Worm (Caenorhabditis elegans) whole organism, late embryonic: Measurements from ENCODE around the gene egl-5.

Experiments
- C08G9.2 ChIP-seq: sonication (generic microtip); optimal IDR thresholded peaks from 2 replicates; lab custom pipeline; 2016; ENCODE audit warnings: mild to moderate bottlenecking, missing genetic modification characterization, moderate library complexity, missing compliant biosample characterization
- C38D4.7 ChIP-seq: fragments of 200-800 bp; sonication (Bioruptor generic); optimal IDR thresholded peaks from 2 replicates; lab custom pipeline; 2018; ENCODE audit warnings: mild to moderate bottlenecking, missing genetic modification characterization, moderate library complexity, missing compliant biosample characterization
- K09A11.1 ChIP-seq: sonication (generic microtip); optimal IDR thresholded peaks from 2 replicates; lab custom pipeline; 2017; ENCODE audit warnings: antibody characterized with exemption, mild to moderate bottlenecking, missing genetic modification characterization, missing compliant biosample characterization; ENCODE audit not compliant: insufficient read depth
- T23F11.4 ChIP-seq: fragments of 200-800 bp; sonication (Bioruptor generic); optimal IDR thresholded peaks from 2 replicates; lab custom pipeline; 2018; ENCODE audit warnings: mild to moderate bottlenecking, missing genetic modification characterization, missing compliant biosample characterization
- ama-1 ChIP-seq: fragments of 150-350 bp; optimal IDR thresholded peaks from 2 replicates; lab custom pipeline; 2014
- ceh-14 ChIP-seq: sonication (generic microtip); optimal IDR thresholded peaks from 2 replicates; lab custom pipeline; 2016; ENCODE audit warnings: missing genotype, missing genetic modification characterization, missing compliant biosample characterization
- ceh-18 ChIP-seq: sonication (generic microtip); optimal IDR thresholded peaks from 2 replicates; lab custom pipeline; 2016; ENCODE audit warnings: missing genetic modification characterization, missing compliant biosample characterization
- ceh-19 ChIP-seq: fragments of 200-800 bp; sonication (Bioruptor generic); optimal IDR thresholded peaks from 2 replicates; lab custom pipeline; 2018; ENCODE audit warnings: mild to moderate bottlenecking, missing genetic modification characterization, missing compliant biosample characterization
- ceh-2 ChIP-seq: sonication (generic microtip); optimal IDR thresholded peaks from 2 replicates; lab custom pipeline; 2016; ENCODE audit warnings: missing genotype, missing genetic modification characterization, missing compliant biosample characterization
- ceh-22 ChIP-seq: sonication (generic microtip); optimal IDR thresholded peaks from 2 replicates; lab custom pipeline; 2017; ENCODE audit warnings: missing biosample characterization, missing genetic modification characterization
- ceh-24 ChIP-seq: sonication (generic microtip); optimal IDR thresholded peaks from 2 replicates; lab custom pipeline; 2016; ENCODE audit warnings: mild to moderate bottlenecking, missing genetic modification characterization, missing compliant biosample characterization
- ceh-45 ChIP-seq: fragments of 200-800 bp; sonication (Bioruptor generic); IDR thresholded peaks from 2 replicates; pipeline ENCODE4 v1.3.6; 2022; ENCODE audit warnings: missing genetic modification reagents, missing genetic modification characterization, missing compliant biosample characterization
- ceh-48 ChIP-seq: sonication (generic microtip); optimal IDR thresholded peaks from 2 replicates; lab custom pipeline; 2016; ENCODE audit warnings: missing genetic modification characterization, inconsistent platforms, missing compliant biosample characterization
- ceh-9 ChIP-seq: sonication (generic microtip); optimal IDR thresholded peaks from 2 replicates; lab custom pipeline; 2016; ENCODE audit warnings: mild to moderate bottlenecking, missing genetic modification characterization, inconsistent platforms, missing compliant biosample characterization
- che-1 ChIP-seq: sonication (generic microtip); optimal IDR thresholded peaks from 2 replicates; lab custom pipeline; 2016; ENCODE audit warnings: mild to moderate bottlenecking, missing genetic modification characterization, missing compliant biosample characterization
- dmd-4 ChIP-seq: sonication (generic microtip); optimal IDR thresholded peaks from 2 replicates; lab custom pipeline; 2016; ENCODE audit warnings: borderline replicate concordance, missing genetic modification characterization, missing compliant biosample characterization
- dve-1 ChIP-seq: sonication (generic microtip); optimal IDR thresholded peaks from 2 replicates; lab custom pipeline; 2017; ENCODE audit warnings: antibody characterized with exemption, mild to moderate bottlenecking, missing genetic modification characterization, missing compliant biosample characterization
- elt-2 ChIP-seq: sonication (generic microtip); optimal IDR thresholded peaks from 2 replicates; lab custom pipeline; 2016; ENCODE audit warnings: missing genetic modification reagents, missing genetic modification characterization, missing compliant biosample characterization
- elt-4 ChIP-seq: sonication (generic microtip); optimal IDR thresholded peaks from 2 replicates; lab custom pipeline; 2016; ENCODE audit warnings: missing genetic modification characterization, missing compliant biosample characterization
- ets-4 ChIP-seq: sonication (generic microtip); optimal IDR thresholded peaks from 2 replicates; lab custom pipeline; 2016; ENCODE audit warnings: missing genetic modification characterization, missing compliant biosample characterization
- fax-1 ChIP-seq: sonication (generic microtip); optimal IDR thresholded peaks from 2 replicates; lab custom pipeline; 2016; ENCODE audit warnings: missing genotype, missing genetic modification characterization, missing compliant biosample characterization
- fkh-10 ChIP-seq: fragments of 150-350 bp; optimal IDR thresholded peaks from 2 replicates; lab custom pipeline; 2014; ENCODE audit warnings: missing biosample characterization, missing genetic modification reagents, missing genetic modification characterization
- fkh-6 ChIP-seq: sonication (generic microtip); optimal IDR thresholded peaks from 2 replicates; lab custom pipeline; 2016; ENCODE audit warnings: missing genetic modification characterization, missing compliant biosample characterization
- hlh-15 ChIP-seq: sonication (generic microtip); optimal IDR thresholded peaks from 2 replicates; lab custom pipeline; 2016; ENCODE audit warnings: missing genetic modification characterization, missing compliant biosample characterization
- hlh-30 ChIP-seq: sonication (generic microtip); optimal IDR thresholded peaks from 2 replicates; lab custom pipeline; 2017; ENCODE audit warnings: antibody characterized with exemption, missing genetic modification characterization, missing compliant biosample characterization; ENCODE audit not compliant: insufficient read depth
- hlh-6 ChIP-seq: sonication (generic microtip); optimal IDR thresholded peaks from 2 replicates; lab custom pipeline; 2016; ENCODE audit warnings: missing genotype, missing genetic modification characterization, missing compliant biosample characterization
- hlh-8 ChIP-seq: sonication (generic microtip); optimal IDR thresholded peaks from 2 replicates; lab custom pipeline; 2016; ENCODE audit warnings: missing genotype, missing genetic modification characterization, missing compliant biosample characterization
- lim-6 ChIP-seq: sonication (generic microtip); optimal IDR thresholded peaks from 2 replicates; lab custom pipeline; 2016; ENCODE audit warnings: missing genetic modification characterization, missing compliant biosample characterization
- lin-11 ChIP-seq: fragments of 200-800 bp; sonication (Bioruptor generic); optimal IDR thresholded peaks from 2 replicates; lab custom pipeline; 2018; ENCODE audit warnings: mild to moderate bottlenecking, missing genetic modification characterization, missing compliant biosample characterization
- nfya-1 ChIP-seq: sonication (generic microtip); optimal IDR thresholded peaks from 2 replicates; lab custom pipeline; 2017; ENCODE audit warnings: missing genetic modification characterization, mild to moderate bottlenecking, missing compliant biosample characterization, antibody characterized with exemption, moderate library complexity
- nhr-11 ChIP-seq: fragments of 150-350 bp; optimal IDR thresholded peaks from 2 replicates; lab custom pipeline; 2014; ENCODE audit warnings: missing biosample characterization, missing genetic modification characterization
- nhr-232 ChIP-seq: sonication (generic microtip); optimal IDR thresholded peaks from 2 replicates; lab custom pipeline; 2016; ENCODE audit warnings: missing genetic modification characterization, missing compliant biosample characterization
- odd-2 ChIP-seq: sonication (generic microtip); optimal IDR thresholded peaks from 2 replicates; lab custom pipeline; 2017; ENCODE audit warnings: antibody characterized with exemption, mild to moderate bottlenecking, missing genetic modification characterization, missing compliant biosample characterization
- pag-3 ChIP-seq: sonication (generic microtip); optimal IDR thresholded peaks from 2 replicates; lab custom pipeline; 2016; ENCODE audit warnings: missing compliant biosample characterization, missing genetic modification characterization, borderline replicate concordance
- pha-2 ChIP-seq: sonication (generic microtip); optimal IDR thresholded peaks from 2 replicates; lab custom pipeline; 2017; ENCODE audit warnings: mild to moderate bottlenecking, missing genetic modification characterization, missing compliant biosample characterization
- pqm-1 ChIP-seq: sonication (generic microtip); optimal IDR thresholded peaks from 2 replicates; lab custom pipeline; 2016; ENCODE audit warnings: missing genetic modification characterization, missing compliant biosample characterization
- pros-1 ChIP-seq: fragments of 150-350 bp; optimal IDR thresholded peaks from 2 replicates; lab custom pipeline; 2014; ENCODE audit warnings: missing biosample characterization, missing genetic modification reagents, missing genetic modification characterization
- ref-2 ChIP-seq: sonication (generic microtip); optimal IDR thresholded peaks from 2 replicates; lab custom pipeline; 2016; ENCODE audit warnings: missing genetic modification characterization, missing compliant biosample characterization
- rnt-1 ChIP-seq: sonication (generic microtip); optimal IDR thresholded peaks from 2 replicates; lab custom pipeline; 2016; ENCODE audit warnings: missing genetic modification characterization, missing compliant biosample characterization
- sox-2 ChIP-seq: fragments of 200-800 bp; sonication (Bioruptor generic); IDR thresholded peaks from 2 replicates; pipeline ENCODE4 v1.3.6; 2022; ENCODE audit warnings: missing genetic modification reagents, missing genetic modification characterization, missing compliant biosample characterization
- syd-9 ChIP-seq: sonication (generic microtip); optimal IDR thresholded peaks from 2 replicates; lab custom pipeline; 2016; ENCODE audit warnings: mild to moderate bottlenecking, missing genetic modification characterization, moderate library complexity, missing compliant biosample characterization
- tbx-2 ChIP-seq: sonication (generic microtip); optimal IDR thresholded peaks from 2 replicates; lab custom pipeline; 2016; ENCODE audit warnings: missing genetic modification characterization, missing compliant biosample characterization
- ttx-3 ChIP-seq: sonication (generic microtip); optimal IDR thresholded peaks from 2 replicates; lab custom pipeline; 2016; ENCODE audit warnings: missing genetic modification reagents, missing genetic modification characterization, missing compliant biosample characterization
- unc-42 ChIP-seq: sonication (generic microtip); optimal IDR thresholded peaks from 2 replicates; lab custom pipeline; 2016; ENCODE audit warnings: missing genotype, missing genetic modification characterization, missing compliant biosample characterization
- unc-55 ChIP-seq: sonication (generic microtip); optimal IDR thresholded peaks from 2 replicates; lab custom pipeline; 2017; ENCODE audit warnings: missing biosample characterization, missing genetic modification reagents, missing genetic modification characterization
- unc-86 ChIP-seq: sonication (generic microtip); optimal IDR thresholded peaks from 2 replicates; lab custom pipeline; 2016; ENCODE audit warnings: missing genetic modification characterization, missing compliant biosample characterization
- zip-5 ChIP-seq: sonication (generic microtip); optimal IDR thresholded peaks from 2 replicates; lab custom pipeline; 2016; ENCODE audit warnings: missing genetic modification characterization, missing compliant biosample characterization
- ztf-16 ChIP-seq: sonication (generic microtip); optimal IDR thresholded peaks from 2 replicates; lab custom pipeline; 2017; ENCODE audit warnings: missing genetic modification characterization, missing compliant biosample characterization

Gene egl-5

ce11 chrIII:7843536-7843935 is 29.4 kb downstream of the egl-5 start, which contains the start of gene ZK652.8:
ZK652.8 (minus strand) TSS chrIII:7843636.
- TF ChIP-seq elt-4 (no peak), pha-2 (tag; lab: Kevin White, UChicago) (no peak), ztf-16 (tag; lab: Kevin White, UChicago) (no peak)

- peak; percentile 27 for TF ChIP-seq unc-42 (tag; lab: Kevin White, UChicago)
- no peak for TF ChIP-seq fax-1
- peak; percentile 6 for TF ChIP-seq nfya-1 (tag; lab: Kevin White, UChicago)
These were observed 34.0 kb downstream of the egl-5 start for ce11 chrIII:7848173-7848572.

DNA sequence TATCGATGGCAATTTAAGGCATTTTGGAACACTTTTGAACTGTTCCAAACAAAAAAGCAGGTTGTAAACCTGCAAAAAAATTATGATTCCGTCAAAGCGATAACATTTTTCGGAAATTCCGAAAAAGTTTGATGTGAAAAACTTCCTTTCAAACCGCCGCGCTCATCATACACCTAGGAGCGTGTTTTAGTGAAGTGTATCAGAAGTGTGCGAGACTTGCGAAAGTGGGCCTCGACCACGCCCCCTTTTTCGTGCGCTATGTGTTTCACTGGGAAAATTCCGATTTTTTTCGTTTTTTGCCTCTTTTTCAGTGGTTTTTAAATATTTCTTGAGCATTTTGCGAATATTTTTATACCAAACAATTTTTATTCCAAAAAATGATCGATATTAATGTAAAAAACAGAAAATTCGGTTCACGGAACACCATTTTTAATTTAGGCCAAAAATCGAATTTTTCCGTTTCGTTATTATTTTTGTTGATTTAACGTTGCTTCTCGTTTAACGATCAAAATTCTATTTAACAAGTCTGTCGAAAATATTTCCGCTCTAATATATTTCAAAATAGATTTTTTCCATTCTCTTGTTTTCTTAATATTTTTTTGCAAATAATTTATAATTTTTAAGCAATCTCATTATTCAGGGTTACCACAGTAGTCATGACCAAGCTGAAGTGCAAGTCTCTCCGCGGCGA is 40.5 kb downstream of the egl-5 start, which contains the start of gene rpl-35:
rpl-35 (plus strand) TSS at position 641 of the 691 bp plus-strand sequence.
- TF ChIP-seq fkh-6 (tag; lab: Kevin White, UChicago) (no peak), ama-1 (lab: Kevin White, UChicago) (no peak), unc-55 (GFP tag; lab: Kevin White, UChicago) (peak; percentile 83), ztf-16 (tag; lab: Kevin White, UChicago) (peak; percentile 93), nhr-11 (tag; lab: Kevin White, UChicago) (peak; percentile 86), ttx-3 (peak; percentile 79), dmd-4 (peak; percentile 68), ceh-24 (tag; lab: Kevin White, UChicago) (peak; percentile 70), zip-5 (tag; lab: Kevin White, UChicago) (peak; percentile 49), C08G9.2 (tag; lab: Kevin White, UChicago) (peak; percentile 86), ceh-19 (GFP tag; lab: Kevin White, UChicago) (peak; percentile 79), hlh-30 (tag; lab: Kevin White, UChicago) (peak; percentile 88), C38D4.7 (GFP tag; lab: Kevin White, UChicago) (peak; percentile 38), fkh-10 (GFP tag; lab: Kevin White, UChicago) (no peak), rnt-1 (peak; percentile 99), sox-2 (GFP tag; lab: Robert Waterston, UW) (peak; percentile 84), pros-1 (tag; lab: Kevin White, UChicago) (peak; percentile 91), T23F11.4 (peak; percentile 82), che-1 (tag; lab: Kevin White, UChicago) (peak; percentile 62), hlh-8 (tag; lab: Kevin White, UChicago) (peak; percentile 87), ceh-2 (tag; lab: Kevin White, UChicago) (peak; percentile 81), ceh-45 (GFP tag; lab: Robert Waterston, UW) (peak; percentile 83), unc-86 (tag; lab: Kevin White, UChicago) (peak; percentile 98), nhr-232 (tag; lab: Kevin White, UChicago) (no peak), dve-1 (peak; percentile 97), ref-2 (peak; percentile 99), pqm-1 (tag; lab: Kevin White, UChicago) (peak; percentile 89), elt-2 (tag; lab: Kevin White, UChicago) (peak; percentile 96), ets-4 (tag; lab: Kevin White, UChicago) (peak; percentile 84), tbx-2 (peak; percentile 98), odd-2 (tag; lab: Kevin White, UChicago) (no peak), ceh-14 (tag; lab: Kevin White, UChicago) (peak; percentile 97), ceh-22 (tag; lab: Kevin White, UChicago) (peak; percentile 84), hlh-6 (tag; lab: Kevin White, UChicago) (no peak), hlh-15 (tag; lab: Kevin White, UChicago) (peak; percentile 30), ceh-9 (tag; lab: Kevin White, UChicago) (no peak), ceh-18 (tag; lab: Kevin White, UChicago) (peak; percentile 100), lin-11 (tag; lab: Kevin White, UChicago) (peak; percentile 53), syd-9 (tag; lab: Kevin White, UChicago) (peak; percentile 92), K09A11.1 (tag; lab: Kevin White, UChicago) (peak; percentile 91), ceh-48 (tag; lab: Kevin White, UChicago) (peak; percentile 83), pag-3 (tag; lab: Kevin White, UChicago) (no peak), lim-6 (peak; percentile 78)
